Fruit fly (Drosophila melanogaster): ENCODE measurements around the gene Fim.
A peak's percentile ranks its signal among the peaks of the same experiment; 100 is the strongest.

The Fim gene

DNA sequence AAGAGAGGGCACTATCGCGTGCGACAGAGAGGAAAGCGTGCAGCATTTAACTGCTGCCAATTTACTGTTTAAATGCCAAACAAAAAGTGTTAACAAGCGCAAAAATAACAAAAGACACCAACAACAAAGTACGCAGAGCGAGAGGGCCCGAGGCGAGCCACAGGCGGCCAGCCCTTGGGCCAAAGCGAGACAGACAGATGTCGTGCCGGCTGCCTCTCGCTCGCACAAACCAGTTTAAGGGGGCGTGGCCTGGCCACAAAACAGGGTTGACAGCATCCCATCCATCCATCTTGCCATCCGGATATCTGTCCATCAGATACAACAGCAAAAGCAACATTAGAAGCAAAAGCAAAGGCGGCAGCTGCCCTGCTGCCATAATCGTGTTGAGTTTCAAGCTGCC lies 11.6 kb upstream of the Fim start:
- TF ChIP-seq CG8478 (optimal IDR thresholded peaks at IDR 0.05) (no peak), EcR (GFP tag; optimal IDR thresholded peaks at IDR 0.05) (no peak), usp (GFP tag; optimal IDR thresholded peaks at IDR 0.05) (no peak), pan (optimal IDR thresholded peaks at IDR 0.05) (no peak), psq (optimal IDR thresholded peaks at IDR 0.05) (no peak), Dll (optimal IDR thresholded peaks at IDR 0.05) (no peak)

DNA sequence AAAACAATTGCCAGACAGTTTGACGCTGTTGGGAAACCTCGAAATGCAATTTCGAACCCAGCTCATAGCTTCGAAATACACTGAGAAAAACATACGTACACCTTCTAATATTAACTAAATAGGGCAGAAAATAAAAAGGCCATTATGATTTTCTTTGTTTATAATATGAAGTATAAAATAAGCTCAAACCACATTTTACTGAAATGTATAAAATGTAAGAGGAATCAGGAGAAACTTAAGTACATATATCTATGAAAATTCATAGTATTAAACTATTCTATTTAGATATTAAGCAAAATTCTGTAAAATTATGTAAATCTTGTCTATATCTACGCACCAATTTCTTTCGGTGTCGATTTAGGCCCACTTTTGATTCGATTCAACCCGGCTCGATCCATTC lies 6.5 kb upstream of the Fim start:
- TF ChIP-seq Dll (optimal IDR thresholded peaks at IDR 0.05), result no peak
- TF ChIP-seq psq (optimal IDR thresholded peaks at IDR 0.05), result no peak
- no peak for TF ChIP-seq EcR (GFP tag; optimal IDR thresholded peaks at IDR 0.05)
- TF ChIP-seq pan (optimal IDR thresholded peaks at IDR 0.05), result no peak
- TF ChIP-seq usp (GFP tag; optimal IDR thresholded peaks at IDR 0.05), result no peak
- no peak for TF ChIP-seq CG8478 (optimal IDR thresholded peaks at IDR 0.05)

DNA sequence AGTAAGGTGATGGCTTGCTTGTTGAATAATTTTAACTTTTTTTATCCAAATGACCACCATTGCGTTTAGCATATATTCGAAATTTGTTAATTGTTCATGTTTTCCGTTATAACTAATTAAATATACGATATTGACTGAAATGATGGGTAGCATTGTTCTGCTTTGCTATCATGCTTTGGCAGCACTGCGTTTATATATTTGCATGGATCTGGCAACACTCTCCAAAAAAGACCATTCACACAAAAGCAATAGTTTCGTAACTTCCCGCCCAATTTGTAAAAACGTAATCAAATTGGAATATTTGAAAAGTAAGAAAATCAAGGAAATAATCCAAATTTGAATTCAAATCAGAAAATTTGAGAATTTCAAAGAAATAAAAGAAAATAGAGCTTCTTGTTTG lies 3.8 kb upstream of the Fim start:
- TF ChIP-seq CG8478 (optimal IDR thresholded peaks at IDR 0.05) (no peak), pan (optimal IDR thresholded peaks at IDR 0.05) (no peak), Dll (optimal IDR thresholded peaks at IDR 0.05) (no peak)

DNA sequence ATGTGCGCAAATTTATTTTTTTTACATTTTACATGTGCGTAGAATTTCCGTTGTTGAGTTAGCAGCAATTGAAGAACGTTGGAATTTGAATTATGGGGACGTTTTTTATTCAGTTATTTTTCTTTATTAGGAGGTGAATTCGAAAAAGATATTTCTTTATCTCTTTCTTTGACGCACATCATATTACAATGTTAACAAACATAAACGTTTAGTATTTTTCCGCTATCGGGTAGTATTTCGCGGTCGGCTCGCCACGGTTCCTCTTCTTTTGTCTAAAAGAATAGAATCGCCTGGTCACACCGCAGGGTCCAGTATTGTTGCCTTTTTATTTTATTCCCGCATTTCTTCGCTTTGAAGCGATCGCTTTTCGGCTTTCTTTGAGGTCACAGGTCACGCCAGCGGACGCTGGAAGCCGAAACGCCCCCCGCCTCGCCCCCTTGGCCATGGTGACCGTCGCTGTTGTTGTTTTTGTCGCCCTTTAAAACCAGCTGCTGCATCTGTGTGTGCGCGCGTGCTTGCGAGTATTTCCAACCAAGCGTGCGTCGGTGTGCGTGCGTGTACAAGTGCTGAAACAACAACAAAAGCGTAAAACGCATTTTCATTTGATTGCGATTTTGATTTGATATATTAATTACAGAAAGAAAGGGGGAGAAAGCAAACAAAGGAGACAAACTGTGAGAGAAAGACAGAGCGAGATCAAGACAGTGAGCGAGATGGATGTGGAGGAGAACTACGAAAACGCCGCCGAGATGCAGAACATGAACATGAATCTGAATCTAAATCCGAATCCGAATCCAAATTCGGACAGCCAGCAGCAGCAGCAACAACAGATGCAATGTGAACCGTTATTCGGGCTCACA lies 703 bp upstream of the Fim start:
- TF ChIP-seq CG8478 (optimal IDR thresholded peaks at IDR 0.05), result no peak
- TF ChIP-seq Dll (optimal IDR thresholded peaks at IDR 0.05), result no peak
- no peak for TF ChIP-seq pan (optimal IDR thresholded peaks at IDR 0.05)
- no peak for TF ChIP-seq usp (GFP tag; optimal IDR thresholded peaks at IDR 0.05)
- no peak for TF ChIP-seq psq (optimal IDR thresholded peaks at IDR 0.05)
- TF ChIP-seq EcR (GFP tag; optimal IDR thresholded peaks at IDR 0.05), result no peak

- TF ChIP-seq EcR (GFP tag; optimal IDR thresholded peaks at IDR 0.05) (no peak), Dll (optimal IDR thresholded peaks at IDR 0.05) (no peak), usp (GFP tag; optimal IDR thresholded peaks at IDR 0.05) (no peak), CG8478 (optimal IDR thresholded peaks at IDR 0.05) (no peak)
These were observed 1.0 kb downstream of the Fim start for dm6 chrX:17300609-17301208.

dm6 chrX:17298900-17299836 lies 2.6 kb downstream of the Fim start:
- TF ChIP-seq usp (GFP tag; optimal IDR thresholded peaks at IDR 0.05) (no peak), CG8478 (optimal IDR thresholded peaks at IDR 0.05) (no peak), psq (optimal IDR thresholded peaks at IDR 0.05) (no peak), pan (optimal IDR thresholded peaks at IDR 0.05) (no peak), Dll (optimal IDR thresholded peaks at IDR 0.05) (no peak), EcR (GFP tag; optimal IDR thresholded peaks at IDR 0.05) (no peak)

- TF ChIP-seq CG8478 (optimal IDR thresholded peaks at IDR 0.05) (no peak), usp (GFP tag; optimal IDR thresholded peaks at IDR 0.05) (no peak), pan (optimal IDR thresholded peaks at IDR 0.05) (no peak), EcR (GFP tag; optimal IDR thresholded peaks at IDR 0.05) (no peak), psq (optimal IDR thresholded peaks at IDR 0.05) (no peak), Dll (optimal IDR thresholded peaks at IDR 0.05) (no peak)
These were observed 3.7 kb downstream of the Fim start for dm6 chrX:17297924-17298591.

dm6 chrX:17297070-17297689 lies 4.5 kb downstream of the Fim start:
- no peak for TF ChIP-seq psq (optimal IDR thresholded peaks at IDR 0.05)
- TF ChIP-seq CG8478 (optimal IDR thresholded peaks at IDR 0.05), result no peak

DNA sequence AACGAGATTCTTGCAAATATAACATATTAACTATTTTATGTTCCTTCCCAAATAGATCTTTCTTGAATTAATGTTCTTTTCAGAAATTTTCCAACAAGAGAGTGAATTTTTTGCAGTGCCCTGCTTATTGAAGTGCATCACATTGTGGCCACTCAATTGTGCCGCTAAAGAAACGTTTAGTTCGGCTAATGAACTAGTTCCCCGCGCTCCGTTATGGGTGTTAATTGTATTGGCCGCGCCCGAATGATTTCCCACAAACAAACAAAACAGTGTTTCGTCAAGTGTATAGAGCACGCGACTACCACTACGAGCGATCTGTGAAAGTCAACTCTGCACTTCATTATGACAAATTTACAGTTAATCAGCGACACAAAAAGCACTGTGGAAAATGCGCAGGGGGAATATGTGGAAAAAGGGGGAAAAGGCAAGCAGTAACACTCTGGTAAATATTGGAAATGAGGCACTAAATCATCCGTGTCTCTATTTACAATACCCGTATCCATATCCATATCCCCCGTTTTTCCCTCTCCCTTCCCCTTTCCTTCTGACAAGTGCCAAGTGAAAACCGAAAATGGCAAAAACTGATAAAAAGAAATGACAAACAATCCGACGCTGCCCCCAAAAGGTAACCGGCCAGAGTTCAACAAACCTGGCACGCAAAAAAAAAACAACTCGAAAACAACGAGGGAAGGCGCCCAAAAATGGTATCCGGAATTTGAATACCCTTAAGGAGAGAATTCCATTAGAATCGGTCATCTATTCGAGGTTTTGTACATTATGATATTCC lies 5.3 kb downstream of the Fim start:
- no peak for TF ChIP-seq Dll (optimal IDR thresholded peaks at IDR 0.05)
- TF ChIP-seq EcR (GFP tag; optimal IDR thresholded peaks at IDR 0.05), result peak in 1 of 2 experiments; percentile 27

dm6 chrX:17294979-17295378 lies 6.8 kb downstream of the Fim start:
- no peak for TF ChIP-seq psq (optimal IDR thresholded peaks at IDR 0.05)
- no peak for TF ChIP-seq EcR (GFP tag; optimal IDR thresholded peaks at IDR 0.05)
- TF ChIP-seq usp (GFP tag; optimal IDR thresholded peaks at IDR 0.05), result no peak
- TF ChIP-seq pan (optimal IDR thresholded peaks at IDR 0.05), result no peak

Data from whole organism.